Fruit fly (Drosophila melanogaster): ENCODE measurements around the gene Nepl5.

The Nepl5 gene

DNA sequence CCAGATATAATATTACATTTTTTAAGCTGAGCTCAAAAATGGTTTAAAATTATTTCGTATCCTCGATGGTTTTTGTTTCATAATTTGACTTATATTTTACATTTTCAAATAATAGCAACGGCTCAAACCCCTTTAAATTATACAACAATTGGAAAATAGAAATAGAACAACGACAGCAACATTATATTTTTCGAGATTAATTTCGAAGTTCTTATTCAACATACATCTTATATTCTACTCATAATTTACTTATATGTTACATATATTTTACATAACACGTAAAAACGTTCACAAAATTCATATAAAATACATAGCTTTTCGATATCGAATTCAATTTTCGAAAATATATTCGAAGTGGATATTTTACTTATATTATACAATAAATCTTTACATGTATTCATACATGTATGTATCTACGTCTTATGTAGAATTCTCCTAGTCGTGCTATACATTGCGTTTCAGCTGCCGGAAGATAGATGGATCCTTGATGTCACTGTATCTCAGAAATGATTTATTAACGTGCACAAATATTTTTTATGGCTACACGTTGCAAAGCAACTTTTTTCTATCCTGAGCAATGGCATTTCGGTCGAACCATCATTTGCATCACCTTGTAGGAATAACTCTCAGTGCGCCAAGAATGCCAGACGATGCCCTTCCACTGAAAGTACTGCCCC, 24.2 kb upstream of the Nepl5 start:
- TF ChIP-seq Myc (optimal IDR thresholded peaks at IDR 0.05) (peak; percentile 68), foxo (GFP tag; optimal IDR thresholded peaks at IDR 0.05) (peak in 1 of 2 experiments; percentile 3), fru (GFP tag; optimal IDR thresholded peaks at IDR 0.05) (no peak)

DNA sequence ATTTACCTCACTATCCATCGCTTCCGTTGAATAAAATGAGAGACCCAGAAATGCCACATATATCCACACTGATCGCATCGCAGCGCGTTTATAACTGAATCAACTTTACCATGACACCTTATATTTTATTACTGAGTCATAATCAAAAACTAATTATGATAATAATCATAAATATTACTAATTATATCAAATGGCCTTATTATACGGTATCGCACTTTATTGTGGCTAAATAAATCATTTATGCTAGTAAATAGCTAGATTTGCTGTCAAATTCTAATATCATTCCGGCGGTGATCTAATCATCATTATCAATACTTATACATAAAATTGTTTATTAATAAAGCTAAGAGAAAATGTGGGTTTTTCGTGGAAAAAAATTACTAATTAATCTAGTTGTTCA, 22.8 kb upstream of the Nepl5 start, which contains the start of gene CG9500:
TSS of gene CG9500 (minus strand) at position 101 of the 400 bp plus-strand sequence.
- no peak for TF ChIP-seq h (GFP tag; optimal IDR thresholded peaks at IDR 0.05)
- TF ChIP-seq Dif (GFP tag; optimal IDR thresholded peaks at IDR 0.05; ENCODE audit: partially characterized antibody), result no peak
- no peak for TF ChIP-seq dl (GFP tag; optimal IDR thresholded peaks at IDR 0.05; ENCODE audit: insufficient read depth in 1 of 2, partially characterized antibody in 2 of 2)
- TF ChIP-seq Hnf4 (GFP tag; optimal IDR thresholded peaks at IDR 0.05), result no peak
- no peak for TF ChIP-seq pan (optimal IDR thresholded peaks at IDR 0.05)
- TF ChIP-seq tai (GFP tag; optimal IDR thresholded peaks at IDR 0.05), result no peak
- TF ChIP-seq jim (GFP tag; optimal IDR thresholded peaks at IDR 0.05), result no peak
- no peak for TF ChIP-seq OdsH (GFP tag; optimal IDR thresholded peaks at IDR 0.05)
- TF ChIP-seq dmrt93B (GFP tag; optimal IDR thresholded peaks at IDR 0.05), result no peak
- TF ChIP-seq psq (GFP tag; optimal IDR thresholded peaks at IDR 0.05), result no peak
- TF ChIP-seq dsf (GFP tag; optimal IDR thresholded peaks at IDR 0.05; ENCODE audit: borderline replicate concordance), result no peak
- no peak for TF ChIP-seq br (GFP tag; optimal IDR thresholded peaks at IDR 0.05)
- TF ChIP-seq Mio (GFP tag; optimal IDR thresholded peaks at IDR 0.05), result no peak
- TF ChIP-seq HLH106 (tag; optimal IDR thresholded peaks at IDR 0.05), result no peak

DNA sequence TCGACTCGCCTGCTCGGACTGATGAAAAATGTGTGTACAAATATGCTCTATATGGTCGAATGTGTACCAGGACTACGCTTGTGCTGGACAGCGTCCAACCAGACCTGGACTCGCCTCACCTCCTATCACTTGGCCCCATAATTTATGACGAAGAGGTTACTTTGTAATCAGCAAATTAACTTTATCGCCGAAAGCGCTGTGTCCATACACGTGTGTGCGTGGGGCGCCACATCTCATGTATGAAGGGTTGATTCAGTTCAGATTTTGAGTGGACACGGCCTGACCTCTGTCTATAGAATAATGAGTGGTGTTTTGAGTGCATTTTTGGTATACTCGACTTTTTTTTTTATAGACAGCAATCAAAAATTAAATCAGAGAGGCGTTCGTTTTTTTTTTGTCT, 21.0 kb upstream of the Nepl5 start:
- TF ChIP-seq Hr83 (GFP tag; optimal IDR thresholded peaks at IDR 0.05; ENCODE audit: poor library complexity, severe bottlenecking), result no peak

DNA sequence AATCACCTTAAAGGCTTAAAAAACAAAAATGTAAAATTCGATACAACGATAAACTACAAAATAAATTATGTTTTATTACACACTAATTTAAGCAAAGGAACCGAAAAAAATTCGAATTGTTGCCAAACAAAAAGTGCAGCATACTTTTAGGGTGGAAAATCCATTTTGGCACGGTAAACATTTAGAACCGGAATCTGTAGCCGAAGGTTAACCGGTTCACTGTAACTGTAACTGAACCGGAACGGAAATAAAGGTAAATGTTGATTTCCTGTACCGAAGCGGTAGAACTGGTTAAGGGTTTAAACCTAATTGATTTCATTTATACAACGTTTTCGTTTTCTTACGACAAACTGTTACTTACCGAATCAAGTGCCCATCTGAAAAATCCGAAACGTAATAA, 14.1 kb upstream of the Nepl5 start:
- TF ChIP-seq Hr83 (GFP tag; optimal IDR thresholded peaks at IDR 0.05; ENCODE audit: poor library complexity, severe bottlenecking) (no peak), pan (optimal IDR thresholded peaks at IDR 0.05) (no peak), N (GFP tag; optimal IDR thresholded peaks at IDR 0.05) (no peak), fru (GFP tag; optimal IDR thresholded peaks at IDR 0.05) (no peak), lola (GFP tag; optimal IDR thresholded peaks at IDR 0.05) (no peak), h (GFP tag; optimal IDR thresholded peaks at IDR 0.05) (no peak), Jra (GFP tag; optimal IDR thresholded peaks at IDR 0.05) (no peak), Dfd (GFP tag; optimal IDR thresholded peaks at IDR 0.05) (no peak), woc (GFP tag; optimal IDR thresholded peaks at IDR 0.05) (no peak), GATAd (GFP tag; optimal IDR thresholded peaks at IDR 0.05) (no peak), Sp1 (GFP tag; optimal IDR thresholded peaks at IDR 0.05) (no peak), br (GFP tag; optimal IDR thresholded peaks at IDR 0.05) (no peak), tai (GFP tag; optimal IDR thresholded peaks at IDR 0.05) (no peak), sv (GFP tag; optimal IDR thresholded peaks at IDR 0.05) (no peak)

DNA sequence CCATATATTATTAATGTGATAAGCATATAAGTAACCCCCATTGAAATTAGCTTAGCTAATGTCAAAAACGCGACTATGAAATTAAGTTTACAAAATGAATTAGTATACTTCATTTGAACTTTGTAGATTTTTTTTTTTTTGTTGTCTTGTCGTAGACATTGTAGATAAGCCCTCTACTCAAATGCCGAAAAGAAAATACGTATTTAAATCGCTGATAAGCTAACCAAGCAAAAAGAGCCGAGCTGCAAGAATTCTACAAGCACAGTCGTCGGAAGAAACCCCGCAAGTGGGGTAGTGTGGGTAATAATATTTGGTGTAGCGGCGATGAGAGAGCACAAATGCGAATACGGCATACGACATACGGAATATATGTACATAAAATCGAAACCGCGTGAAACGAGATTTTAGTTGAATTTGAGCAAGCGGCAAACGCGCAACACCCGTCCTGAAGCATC, 13.6 kb upstream of the Nepl5 start, which contains the start of gene Nepl4:
TSS of gene Nepl4 (plus strand) at position 405 of the 455 bp plus-strand sequence.
- no peak for TF ChIP-seq usp (GFP tag; optimal IDR thresholded peaks at IDR 0.05)
- TF ChIP-seq Rel (GFP tag; optimal IDR thresholded peaks at IDR 0.05), result no peak
- TF ChIP-seq Rel (tag; optimal IDR thresholded peaks at IDR 0.05), result peak; percentile 65
- no peak for TF ChIP-seq dsf (GFP tag; optimal IDR thresholded peaks at IDR 0.05; ENCODE audit: borderline replicate concordance)
- no peak for TF ChIP-seq HLH106 (tag; optimal IDR thresholded peaks at IDR 0.05)

DNA sequence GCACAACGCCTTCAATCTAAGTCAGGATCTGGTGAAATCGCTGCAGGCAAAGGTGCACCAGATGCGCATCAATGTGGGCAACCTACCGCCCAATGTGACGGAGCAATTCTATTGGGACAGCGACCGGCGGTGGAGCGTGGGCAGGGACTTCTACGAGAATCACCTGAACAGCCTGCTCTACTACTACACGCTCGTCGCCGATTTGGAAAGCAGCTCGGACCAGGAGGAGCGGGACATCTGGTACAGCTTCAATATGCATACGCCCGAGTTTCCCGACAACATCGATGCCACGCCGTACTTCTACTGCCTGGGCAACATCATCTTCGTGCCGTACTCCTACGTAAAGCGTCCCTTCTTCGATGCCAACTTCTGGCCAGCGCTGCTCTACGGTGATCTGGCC, 11.8 kb upstream of the Nepl5 start:
- TF ChIP-seq h (GFP tag; optimal IDR thresholded peaks at IDR 0.05) (no peak), woc (GFP tag; optimal IDR thresholded peaks at IDR 0.05) (no peak), fru (GFP tag; optimal IDR thresholded peaks at IDR 0.05) (no peak), CG9705 (GFP tag; optimal IDR thresholded peaks at IDR 0.05) (no peak), GATAd (GFP tag; optimal IDR thresholded peaks at IDR 0.05) (no peak), Rel (GFP tag; optimal IDR thresholded peaks at IDR 0.05) (no peak), Rel (tag; optimal IDR thresholded peaks at IDR 0.05) (no peak), sv (GFP tag; optimal IDR thresholded peaks at IDR 0.05) (no peak), lola (GFP tag; optimal IDR thresholded peaks at IDR 0.05) (no peak)
